Worm (Caenorhabditis elegans): ENCODE results near the gene Y69H2.1.

DNA sequence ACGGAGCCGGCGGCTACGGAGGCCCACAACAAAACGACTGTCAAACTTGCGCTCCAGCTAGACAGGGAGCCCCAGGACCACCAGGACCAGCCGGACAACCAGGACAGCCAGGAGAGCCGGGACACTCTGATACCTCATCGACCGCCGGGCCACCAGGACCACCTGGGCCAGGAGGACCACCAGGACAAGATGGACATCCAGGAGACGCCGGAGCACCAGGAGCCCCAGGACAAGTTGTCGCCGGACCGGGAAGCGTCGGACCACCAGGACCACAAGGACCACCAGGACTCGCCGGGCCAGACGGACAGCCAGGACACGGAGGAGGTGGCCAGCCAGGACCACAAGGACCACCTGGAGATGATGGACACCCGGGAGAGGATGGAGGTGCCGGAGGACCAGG lies 16.7 kb upstream of the Y69H2.1 start:
- TF ChIP-seq ama-1 (optimal IDR thresholded peaks at IDR 0.05) (no peak), ama-1 (GFP tag; optimal IDR thresholded peaks at IDR 0.05) (no peak), sea-2 (GFP tag; IDR thresholded peaks at IDR 0.05) (no peak), ets-4 (GFP tag; optimal IDR thresholded peaks at IDR 0.05) (no peak), snpc-4 (GFP tag; optimal IDR thresholded peaks at IDR 0.05) (no peak), snpc-4 (tag; optimal IDR thresholded peaks at IDR 0.05) (no peak), egl-44 (GFP tag; IDR thresholded peaks at IDR 0.05) (no peak), dpff-1 (tag; optimal IDR thresholded peaks at IDR 0.05) (no peak), hmg-1.2 (GFP tag; IDR thresholded peaks at IDR 0.05) (no peak), madf-3 (GFP tag; IDR thresholded peaks at IDR 0.05) (no peak), cebp-1 (GFP tag; IDR thresholded peaks at IDR 0.05) (no peak), cebp-1 (tag; optimal IDR thresholded peaks at IDR 0.05) (no peak), lag-1 (GFP tag; IDR thresholded peaks at IDR 0.05) (no peak), ccch-3 (GFP tag; optimal IDR thresholded peaks at IDR 0.05) (no peak)

Data from whole organism, young adult.